Fruit fly (Drosophila melanogaster) whole organism, embryonic: ENCODE measurements around the gene CG31808.

Experiments used
- Blimp-1 ChIP-seq: fragments of 200-800 bp; sonication (Bioruptor generic); optimal IDR thresholded peaks from 3 replicates; lab custom pipeline; 2018; ENCODE audit warnings: missing biosample characterization, missing genetic modification characterization, mild to moderate bottlenecking, moderate library complexity, missing genetic modification reagents
- BtbVII ChIP-seq: fragments of 200-800 bp; sonication (Bioruptor generic); optimal IDR thresholded peaks from 3 replicates; lab custom pipeline; 2017; ENCODE audit warnings: missing biosample characterization, mild to moderate bottlenecking, missing genetic modification characterization
- CG10654 ChIP-seq: fragments of 200-800 bp; sonication (Bioruptor generic); optimal IDR thresholded peaks from 2 replicates; lab custom pipeline; 2016; ENCODE audit warnings: missing biosample characterization, missing genetic modification characterization
- CG10979 ChIP-seq: fragments of 200-800 bp; sonication (Bioruptor generic); optimal IDR thresholded peaks from 2 replicates; lab custom pipeline; 2018; ENCODE audit warnings: missing biosample characterization, mild to moderate bottlenecking, missing genetic modification characterization, moderate library complexity
- CG11560 ChIP-seq: fragments of 200-800 bp; sonication (Bioruptor generic); IDR thresholded peaks from 3 replicates; pipeline ENCODE4 v1.3.6; 2022; ENCODE audit warnings: missing biosample characterization, missing genetic modification characterization
- CG13296 ChIP-seq: fragments of 200-800 bp; sonication (Bioruptor generic); optimal IDR thresholded peaks from 3 replicates; lab custom pipeline; 2018; ENCODE audit warnings: missing biosample characterization, mild to moderate bottlenecking, missing genetic modification characterization
- CG13624 ChIP-seq: fragments of 200-800 bp; sonication (Bioruptor generic); optimal IDR thresholded peaks from 2 replicates; lab custom pipeline; 2016; ENCODE audit warnings: missing biosample characterization, missing genetic modification characterization
- CG13894 ChIP-seq: fragments of 200-800 bp; sonication (Bioruptor generic); optimal IDR thresholded peaks from 3 replicates; lab custom pipeline; 2018; ENCODE audit warnings: missing biosample characterization, mild to moderate bottlenecking, missing genetic modification characterization, moderate library complexity
- CG15514 ChIP-seq: fragments of 200-800 bp; sonication (Bioruptor generic); optimal IDR thresholded peaks from 3 replicates; lab custom pipeline; 2017; ENCODE audit warnings: missing biosample characterization, missing genetic modification characterization, mild to moderate bottlenecking, moderate library complexity, missing genetic modification reagents
- CG15696 ChIP-seq: fragments of 200-800 bp; sonication (Bioruptor generic); optimal IDR thresholded peaks from 2 replicates; lab custom pipeline; 2019; ENCODE audit warnings: missing biosample characterization, mild to moderate bottlenecking, missing genetic modification characterization, moderate library complexity
- CG17359 ChIP-seq: fragments of 200-800 bp; sonication (Bioruptor generic); optimal IDR thresholded peaks from 3 replicates; lab custom pipeline; 2018; ENCODE audit warnings: missing biosample characterization, mild to moderate bottlenecking, missing genetic modification characterization, moderate library complexity
- CG17802 ChIP-seq: fragments of 200-800 bp; sonication (Bioruptor generic); optimal IDR thresholded peaks from 2 replicates; lab custom pipeline; 2018; ENCODE audit warnings: missing biosample characterization, mild to moderate bottlenecking, missing genetic modification characterization, moderate library complexity
- CG17829 ChIP-seq: fragments of 200-800 bp; optimal IDR thresholded peaks from 2 replicates; lab custom pipeline; 2019; ENCODE audit warnings: missing biosample characterization, mild to moderate bottlenecking, missing genetic modification characterization, moderate library complexity
- CG2712 ChIP-seq: fragments of 200-800 bp; optimal IDR thresholded peaks from 3 replicates; lab custom pipeline; 2019; ENCODE audit warnings: missing biosample characterization, mild to moderate bottlenecking, missing genetic modification characterization, moderate library complexity
- CG30403 ChIP-seq: fragments of 200-800 bp; sonication (Bioruptor generic); optimal IDR thresholded peaks from 3 replicates; lab custom pipeline; 2016; ENCODE audit warnings: missing biosample characterization, missing genetic modification characterization
- CG3281 ChIP-seq: fragments of 200-800 bp; sonication (Bioruptor generic); optimal IDR thresholded peaks from 3 replicates; lab custom pipeline; 2017; ENCODE audit warnings: missing biosample characterization, mild to moderate bottlenecking, missing genetic modification characterization
- CG33213 ChIP-seq: fragments of 200-800 bp; sonication (Bioruptor generic); optimal IDR thresholded peaks from 3 replicates; lab custom pipeline; 2016; ENCODE audit warnings: missing biosample characterization, missing genetic modification characterization
- CG4730 ChIP-seq: fragments of 200-800 bp; sonication (Bioruptor generic); IDR thresholded peaks from 2 replicates; pipeline ENCODE4 v1.3.6; 2022; ENCODE audit warnings: missing biosample characterization, missing genetic modification characterization
- CG8388 ChIP-seq: fragments of 200-800 bp; sonication (Bioruptor generic); optimal IDR thresholded peaks from 2 replicates; lab custom pipeline; 2019; ENCODE audit warnings: missing biosample characterization, mild to moderate bottlenecking, missing genetic modification characterization, moderate library complexity
- CG9876 ChIP-seq: fragments of 200-800 bp; sonication (Bioruptor generic); optimal IDR thresholded peaks from 2 replicates; lab custom pipeline; 2016; ENCODE audit warnings: missing biosample characterization, missing genetic modification characterization
- D ChIP-seq, 2 experiments: fragments of 200-800 bp in 1 of 2; fragments of >200 bp in 1 of 2; sonication (Bioruptor generic) in 1 of 2; optimal IDR thresholded peaks; 2 replicates in 1 of 2; 3 replicates in 1 of 2; lab custom pipeline; 2017; ENCODE audit warnings: mild to moderate bottlenecking in 1 of 2, missing biosample characterization in 1 of 2, missing genetic modification characterization in 1 of 2, missing genetic modification reagents in 1 of 2
- Dbx ChIP-seq: fragments of 200-800 bp; sonication (Bioruptor generic); IDR thresholded peaks from 3 replicates; pipeline ENCODE4 v1.3.6; 2022; ENCODE audit warnings: missing biosample characterization, missing genetic modification characterization
- Dll ChIP-seq: fragments of 200-800 bp; sonication (Bioruptor generic); IDR thresholded peaks from 4 replicates; pipeline ENCODE4 v1.3.6; 2022; ENCODE audit warnings: missing biosample characterization, missing genetic modification characterization; ENCODE audit not compliant: partially characterized antibody
- Dref ChIP-seq: fragments of 200-800 bp; sonication (Bioruptor generic); IDR thresholded peaks from 2 replicates; pipeline ENCODE4 v1.3.6; 2022; ENCODE audit warnings: missing biosample characterization, missing genetic modification characterization
- Drgx ChIP-seq: fragments of 200-800 bp; sonication (Bioruptor generic); IDR thresholded peaks from 2 replicates; pipeline ENCODE4 v1.3.6; 2022; ENCODE audit warnings: missing biosample characterization, missing genetic modification characterization
- Gsc ChIP-seq: fragments of 200-800 bp; sonication (Bioruptor generic); IDR thresholded peaks from 2 replicates; pipeline ENCODE4 v1.3.6; 2022; ENCODE audit warnings: missing biosample characterization, missing genetic modification characterization
- Max ChIP-seq: fragments of 200-800 bp; sonication (Bioruptor generic); optimal IDR thresholded peaks from 2 replicates; lab custom pipeline; 2016; ENCODE audit warnings: missing biosample characterization, mild to moderate bottlenecking, missing genetic modification characterization
- Med ChIP-seq: fragments of 200-800 bp; sonication (Bioruptor generic); peaks from one replicate; lab custom pipeline; 2016; ENCODE audit warnings: missing biosample characterization, missing genetic modification characterization, mild to moderate bottlenecking, inconsistent platforms, moderate library complexity
- Pdp1 ChIP-seq, 2 experiments: fragments of 200-800 bp; sonication (Bioruptor generic); optimal IDR thresholded peaks; 3 replicates each; lab custom pipeline; 2016; ENCODE audit warnings: missing biosample characterization in 2 of 2, missing genetic modification characterization in 2 of 2, mild to moderate bottlenecking in 1 of 2, moderate library complexity in 1 of 2
- Six4 ChIP-seq: fragments of 200-800 bp; sonication (Bioruptor generic); optimal IDR thresholded peaks from 2 replicates; lab custom pipeline; 2016; ENCODE audit warnings: missing biosample characterization, missing genetic modification characterization
- Sox100B ChIP-seq: fragments of 200-800 bp; sonication (Bioruptor generic); optimal IDR thresholded peaks from 3 replicates; lab custom pipeline; 2018; ENCODE audit warnings: missing biosample characterization, mild to moderate bottlenecking, missing genetic modification characterization
- Xrp1 ChIP-seq: fragments of 200-800 bp; sonication (Bioruptor generic); IDR thresholded peaks from 2 replicates; pipeline ENCODE4 v1.3.6; 2022; ENCODE audit warnings: missing biosample characterization, missing genetic modification characterization
- az2 ChIP-seq: fragments of 200-800 bp; sonication (Bioruptor generic); optimal IDR thresholded peaks from 3 replicates; lab custom pipeline; 2016; ENCODE audit warnings: missing biosample characterization, missing genetic modification characterization
- caup ChIP-seq: fragments of 200-800 bp; sonication (Bioruptor generic); optimal IDR thresholded peaks from 3 replicates; lab custom pipeline; 2017; ENCODE audit warnings: missing biosample characterization, mild to moderate bottlenecking, missing genetic modification characterization, moderate library complexity; ENCODE audit not compliant: severe bottlenecking
- crol ChIP-seq: fragments of 200-800 bp; sonication (Bioruptor generic); IDR thresholded peaks from 2 replicates; pipeline ENCODE4 v1.3.6; 2022; ENCODE audit warnings: missing biosample characterization, missing genetic modification characterization
- cwo ChIP-seq: fragments of 200-800 bp; sonication (Bioruptor generic); optimal IDR thresholded peaks from 3 replicates; lab custom pipeline; 2017; ENCODE audit warnings: missing biosample characterization, missing genetic modification characterization, mild to moderate bottlenecking, moderate library complexity, missing genetic modification reagents
- fd64A ChIP-seq: fragments of 200-800 bp; sonication (Bioruptor generic); optimal IDR thresholded peaks from 3 replicates; lab custom pipeline; 2018; ENCODE audit warnings: missing biosample characterization, mild to moderate bottlenecking, missing genetic modification characterization
- gem ChIP-seq: fragments of 200-800 bp; sonication (Bioruptor generic); optimal IDR thresholded peaks from 2 replicates; lab custom pipeline; 2019; ENCODE audit warnings: missing biosample characterization, mild to moderate bottlenecking, missing genetic modification characterization, moderate library complexity
- gsb-n ChIP-seq: fragments of 200-800 bp; sonication (Bioruptor generic); optimal IDR thresholded peaks from 3 replicates; lab custom pipeline; 2018; ENCODE audit warnings: missing biosample characterization, mild to moderate bottlenecking, missing genetic modification characterization
- knrl ChIP-seq: fragments of 200-800 bp; sonication (Bioruptor generic); IDR thresholded peaks from 3 replicates; pipeline ENCODE4 v1.3.6; 2022; ENCODE audit warnings: missing biosample characterization, missing genetic modification characterization; ENCODE audit not compliant: partially characterized antibody
- maf-S ChIP-seq: fragments of 200-800 bp; sonication (Bioruptor generic); optimal IDR thresholded peaks from 2 replicates; lab custom pipeline; 2016; ENCODE audit warnings: missing biosample characterization, missing genetic modification characterization
- phol ChIP-seq: fragments of 200-800 bp; sonication (Bioruptor generic); optimal IDR thresholded peaks from 3 replicates; lab custom pipeline; 2018; ENCODE audit warnings: missing biosample characterization, mild to moderate bottlenecking, missing genetic modification characterization, moderate library complexity
- prd ChIP-seq, 3 experiments: fragments of >200 bp in 2 of 3; fragments of 200-800 bp in 1 of 3; sonication (Bioruptor generic) in 1 of 3; optimal IDR thresholded peaks in 2 of 3; IDR thresholded peaks in 1 of 3; 2 replicates in 2 of 3; 3 replicates in 1 of 3; pipeline versions ENCODE4 v1.3.6 to Lab custom; 2017 to 2022; ENCODE audit warnings: missing biosample characterization in 1 of 3, missing genetic modification characterization in 1 of 3
- run ChIP-seq: fragments of 200-800 bp; sonication (Bioruptor generic); optimal IDR thresholded peaks from 3 replicates; lab custom pipeline; 2018; ENCODE audit warnings: missing biosample characterization, mild to moderate bottlenecking, missing genetic modification characterization
- sna ChIP-seq: fragments of 200-800 bp; sonication (Bioruptor generic); IDR thresholded peaks from 2 replicates; pipeline ENCODE4 v1.3.6; 2022; ENCODE audit warnings: missing biosample characterization, missing genetic modification characterization; ENCODE audit not compliant: partially characterized antibody
- tap ChIP-seq: fragments of 200-800 bp; optimal IDR thresholded peaks from 3 replicates; lab custom pipeline; 2019; ENCODE audit warnings: missing biosample characterization, mild to moderate bottlenecking, missing genetic modification characterization, moderate library complexity
- ttk ChIP-seq: fragments of 200-800 bp; sonication (Bioruptor generic); IDR thresholded peaks from 2 replicates; pipeline ENCODE4 v2.1.2; 2022; ENCODE audit warnings: missing biosample characterization, missing genetic modification characterization
- unc-4 ChIP-seq: fragments of 200-800 bp; sonication (Bioruptor generic); IDR thresholded peaks from 2 replicates; pipeline ENCODE4 v1.3.6; 2022; ENCODE audit warnings: missing biosample characterization, missing genetic modification characterization; ENCODE audit not compliant: partially characterized antibody

The CG31808 gene

dm6 chr2L:16716771-16717170 lies 776 bp upstream of the CG31808 start (continued):
- TF ChIP-seq CG13624: no peak
- TF ChIP-seq CG30403 (GFP tag; lab: Kevin White, UChicago): no peak
- TF ChIP-seq CG17802 (tag; lab: Kevin White, UChicago): no peak
- TF ChIP-seq run: no peak
- no peak for TF ChIP-seq CG10979 (tag; lab: Kevin White, UChicago)
- 0 out of 2 replicates have a peak, but pooled peaks have one; percentile 8 for TF ChIP-seq Drgx
- no peak for TF ChIP-seq Max
- TF ChIP-seq CG33213 (GFP tag; lab: Kevin White, UChicago): no peak
- TF ChIP-seq CG15514 (GFP tag; lab: Kevin White, UChicago): peak; percentile 28
- TF ChIP-seq CG4730 (GFP tag; lab: Robert Waterston, UW): peak; percentile 38; the same call in 1 of the 2 replicates
- peak; percentile 56 for TF ChIP-seq Blimp-1 (GFP tag; lab: Kevin White, UChicago)
- no peak for TF ChIP-seq Dref (GFP tag; lab: Robert Waterston, UW)
- peak; percentile 32 for TF ChIP-seq CG2712 (tag; lab: Kevin White, UChicago)
- no peak for TF ChIP-seq unc-4
- TF ChIP-seq Sox100B (GFP tag; lab: Kevin White, UChicago): peak; percentile 30
- peak; percentile 51 for TF ChIP-seq phol
- TF ChIP-seq maf-S (GFP tag; lab: Kevin White, UChicago): no peak
- peak; percentile 30 for TF ChIP-seq CG13296 (GFP tag; lab: Kevin White, UChicago)
- TF ChIP-seq Gsc (GFP tag; lab: Robert Waterston, UW): no peak
- peak; percentile 41 for TF ChIP-seq ttk (GFP tag; lab: Robert Waterston, UW)
- TF ChIP-seq CG8388 (GFP tag; lab: Kevin White, UChicago): no peak
- TF ChIP-seq CG17829: no peak
- peak; percentile 11 for TF ChIP-seq CG10654
- TF ChIP-seq gsb-n (tag; lab: Kevin White, UChicago): no peak
- TF ChIP-seq knrl (GFP tag; lab: Robert Waterston, UW): no peak
- TF ChIP-seq CG9876 (GFP tag; lab: Kevin White, UChicago): no peak
- peak; percentile 53 for TF ChIP-seq CG3281 (GFP tag; lab: Kevin White, UChicago)
- TF ChIP-seq crol: peak; percentile 81
- TF ChIP-seq sna (GFP tag; lab: Robert Waterston, UW): no peak
- no peak for TF ChIP-seq D (optimal IDR thresholded peaks at IDR 0.05; lab: Kevin White, UChicago)
- no peak for TF ChIP-seq D (GFP tag; optimal IDR thresholded peaks at IDR 0.05; lab: Kevin White, UChicago)
- TF ChIP-seq fd64A: no peak
- no peak for TF ChIP-seq BtbVII (GFP tag; lab: Kevin White, UChicago)
- peak; percentile 54 for TF ChIP-seq tap
- peak; percentile 39; the same call in 1 of the 2 replicates for TF ChIP-seq Xrp1 (GFP tag; lab: Robert Waterston, UW)
- TF ChIP-seq Dbx (GFP tag; lab: Robert Waterston, UW): no peak
- no peak for TF ChIP-seq az2
- no peak for TF ChIP-seq caup (GFP tag; lab: Kevin White, UChicago)
- TF ChIP-seq prd (optimal IDR thresholded peaks at IDR 0.05; lab: Kevin White, UChicago): no peak
- peak; percentile 44; the same call in 1 of the 3 replicates for TF ChIP-seq prd (GFP tag; IDR thresholded peaks at IDR 0.05; lab: Robert Waterston, UW)
- peak; percentile 70 for TF ChIP-seq CG17359 (tag; lab: Kevin White, UChicago)
- peak; percentile 43 for TF ChIP-seq cwo (GFP tag; lab: Kevin White, UChicago)
- TF ChIP-seq Six4: no peak
- no peak for TF ChIP-seq CG15696 (tag; lab: Kevin White, UChicago)
- TF ChIP-seq gem: peak; percentile 37
- peak; percentile 76 for TF ChIP-seq CG13894
- no peak for TF ChIP-seq CG11560 (tag; lab: Robert Waterston, UW)
- TF ChIP-seq Dll: no peak
- no peak for TF ChIP-seq Pdp1 (GFP tag; optimal IDR thresholded peaks at IDR 0.05; lab: Kevin White, UChicago)
- peak; percentile 3 for TF ChIP-seq Med
- TF ChIP-seq, all 482 proteins: peak for 41
